Worm (Caenorhabditis elegans) whole organism, L4 larva: ENCODE data around the gene C26E6.12.

Source experiments
- ama-1 ChIP-seq: fragments of 150-350 bp; optimal IDR thresholded peaks from 2 replicates; lab custom pipeline; 2014; ENCODE audit warnings: inconsistent platforms, mixed read lengths
- ceh-82 ChIP-seq: sonication (generic microtip); optimal IDR thresholded peaks from 2 replicates; lab custom pipeline; 2017; ENCODE audit warnings: missing biosample characterization, missing genetic modification characterization
- ces-1 ChIP-seq: fragments of 150-350 bp; sonication (generic microtip); optimal IDR thresholded peaks from 4 replicates; lab custom pipeline; 2014; ENCODE audit warnings: missing biosample characterization, missing genetic modification reagents, missing genetic modification characterization
- daf-16 ChIP-seq, 3 experiments: sonication (generic microtip); optimal IDR thresholded peaks; 2 replicates each; lab custom pipeline; 2016 to 2017; ENCODE audit warnings: missing genetic modification characterization in 3 of 3, missing genetic modification reagents in 3 of 3, mild to moderate bottlenecking in 2 of 3, missing compliant biosample characterization in 2 of 3, missing biosample characterization in 1 of 3, moderate library complexity in 1 of 3
- fkh-10 ChIP-seq: fragments of 150-350 bp; optimal IDR thresholded peaks from 2 replicates; lab custom pipeline; 2014; ENCODE audit warnings: missing biosample characterization, missing genetic modification reagents, missing genetic modification characterization
- fos-1 ChIP-seq: fragments of 150-350 bp; optimal IDR thresholded peaks from 2 replicates; lab custom pipeline; 2014; ENCODE audit warnings: missing biosample characterization, missing genetic modification characterization
- lin-15B ChIP-seq: fragments of 150-350 bp; sonication (generic microtip); optimal IDR thresholded peaks from 3 replicates; lab custom pipeline; 2014; ENCODE audit warnings: missing biosample characterization, missing genetic modification characterization
- nhr-6 ChIP-seq: fragments of 150-350 bp; optimal IDR thresholded peaks from 2 replicates; lab custom pipeline; 2014; ENCODE audit warnings: missing biosample characterization, missing genetic modification characterization
- pha-4 ChIP-seq, 2 experiments: fragments of 150-350 bp in 1 of 2; fragments of 200-800 bp in 1 of 2; sonication (Bioruptor generic) in 1 of 2; IDR thresholded peaks in 1 of 2; optimal IDR thresholded peaks in 1 of 2; 2 replicates each; pipeline versions ENCODE4 v1.3.6 to Lab custom; 2014 to 2022; ENCODE audit warnings: missing genetic modification characterization in 2 of 2, missing genetic modification reagents in 2 of 2, missing biosample characterization in 1 of 2, missing compliant biosample characterization in 1 of 2
- pqm-1 ChIP-seq: sonication (generic microtip); optimal IDR thresholded peaks from 2 replicates; lab custom pipeline; 2017; ENCODE audit warnings: missing biosample characterization, missing genetic modification characterization
- ztf-11 ChIP-seq: fragments of 150-350 bp; optimal IDR thresholded peaks from 2 replicates; lab custom pipeline; 2014; ENCODE audit warnings: missing biosample characterization, missing genetic modification characterization

DNA sequence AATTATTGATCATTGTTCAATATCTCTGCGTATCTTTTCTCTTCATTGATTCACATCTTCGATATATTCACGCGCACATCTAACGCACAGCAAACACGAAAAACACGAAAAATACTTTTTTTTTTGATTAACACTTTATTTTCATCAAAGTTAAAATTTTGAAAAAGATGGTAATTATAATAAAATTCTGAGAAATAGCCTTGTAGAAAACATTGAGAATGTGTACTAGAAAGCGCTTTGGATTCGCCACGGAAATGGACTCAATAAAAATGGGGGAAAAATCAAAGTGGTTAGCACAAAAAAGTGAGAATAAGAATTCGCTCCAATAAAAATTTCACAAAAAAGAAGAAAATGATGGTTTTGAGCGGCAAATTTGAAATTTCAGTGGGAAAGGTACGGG is 38.5 kb downstream of the C26E6.12 start, which contains the start of gene F26F4.6:
- TF ChIP-seq lin-15B (no peak), ces-1 (GFP tag; lab: Kevin White, UChicago) (no peak), fos-1 (tag; lab: Kevin White, UChicago) (no peak), daf-16 (GFP tag; optimal IDR thresholded peaks at IDR 0.05; lab: Kevin White, UChicago) (no peak), daf-16 (tag; optimal IDR thresholded peaks at IDR 0.05; lab: Kevin White, UChicago) (no peak), fkh-10 (GFP tag; lab: Kevin White, UChicago) (no peak), ztf-11 (no peak), pha-4 (GFP tag; IDR thresholded peaks at IDR 0.05; lab: Robert Waterston, UW) (no peak), pha-4 (tag; optimal IDR thresholded peaks at IDR 0.05; lab: Kevin White, UChicago) (no peak), ceh-82 (tag; lab: Kevin White, UChicago) (no peak), nhr-6 (tag; lab: Kevin White, UChicago) (no peak), pqm-1 (tag; lab: Kevin White, UChicago) (no peak), ama-1 (lab: Kevin White, UChicago) (no peak)
